Worm (Caenorhabditis elegans): ENCODE measurements around the gene K05B2.4.

DNA sequence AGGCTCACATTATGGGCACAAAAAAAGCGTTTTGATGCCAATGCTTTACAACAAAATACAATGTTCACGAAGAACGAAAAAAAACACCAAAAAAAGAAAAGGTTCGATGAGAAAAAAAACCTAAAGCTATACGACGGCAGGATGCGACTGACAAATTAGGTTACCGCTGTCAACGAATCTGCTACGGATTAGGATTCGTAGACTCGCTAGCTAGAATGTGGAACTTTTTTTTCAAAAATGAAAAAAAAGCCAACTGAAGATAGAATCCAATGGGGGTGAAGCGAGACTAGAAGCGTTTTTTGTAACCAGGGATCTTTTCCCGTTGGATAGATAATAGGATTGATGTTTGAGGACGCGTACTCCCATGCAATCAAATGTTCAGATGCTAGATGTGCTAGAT is 18.8 kb downstream of the K05B2.4 start:
- TF ChIP-seq nhr-11 (tag; optimal IDR thresholded peaks at IDR 0.05) = no peak
- TF ChIP-seq unc-39 (tag; optimal IDR thresholded peaks at IDR 0.05) = no peak
- TF ChIP-seq spr-3 (GFP tag; optimal IDR thresholded peaks at IDR 0.05) = no peak
- no peak for TF ChIP-seq hif-1 (tag; optimal IDR thresholded peaks at IDR 0.05)
- TF ChIP-seq fos-1 (tag; optimal IDR thresholded peaks at IDR 0.05) = no peak

All from whole organism, L4 larva.